Worm (Caenorhabditis elegans) whole organism, midembryonic: ENCODE data around the gene B0393.4.

Experiments used
- T22C8.4 ChIP-seq: fragments of 200-800 bp; sonication (Bioruptor generic); IDR thresholded peaks from 2 replicates; pipeline ENCODE4 v1.3.6; 2022; ENCODE audit warnings: missing genetic modification characterization, missing compliant biosample characterization
- ztf-23 ChIP-seq: fragments of 200-800 bp; sonication (Bioruptor generic); IDR thresholded peaks from 2 replicates; pipeline ENCODE4 v1.3.6; 2022; ENCODE audit warnings: missing genetic modification reagents, missing genetic modification characterization, missing compliant biosample characterization

DNA sequence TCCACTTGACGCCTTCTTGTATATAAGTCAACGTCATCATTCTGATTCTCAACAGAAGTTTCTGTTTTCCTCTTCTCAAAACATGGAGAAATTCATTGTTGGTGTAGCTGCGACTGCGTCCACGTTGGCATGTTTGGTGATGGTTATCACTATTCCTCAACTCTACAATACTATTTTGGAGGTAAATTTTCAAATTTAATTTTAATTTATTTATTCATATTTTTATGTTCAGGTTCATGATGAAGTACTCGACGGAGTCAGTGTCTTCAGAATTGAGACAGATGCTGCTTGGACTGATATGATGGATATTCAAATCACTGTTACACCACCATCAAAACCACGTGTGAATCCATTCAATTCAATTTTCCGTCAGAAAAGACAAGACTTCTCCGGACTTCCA lies 15.3 kb downstream of the B0393.4 start, which contains the start of gene col-89:
- no peak for TF ChIP-seq ztf-23 (GFP tag; lab: Robert Waterston, UW)
- TF ChIP-seq T22C8.4 (GFP tag; lab: Robert Waterston, UW), result no peak
